Worm (Caenorhabditis elegans) whole organism, L4 larva: ENCODE data around the gene ZK1037.6.

Source experiments
- D1046.2 ChIP-seq: fragments of 200-800 bp; sonication (Bioruptor generic); IDR thresholded peaks from 2 replicates; pipeline ENCODE4 v1.3.6; 2022; ENCODE audit warnings: missing genetic modification characterization, missing compliant biosample characterization
- F37D6.2 ChIP-seq: sonication (generic microtip); optimal IDR thresholded peaks from 2 replicates; lab custom pipeline; 2016; ENCODE audit warnings: mild to moderate bottlenecking, missing genetic modification characterization, missing compliant biosample characterization
- Y105C5A.15 ChIP-seq: fragments of 200-800 bp; sonication (Bioruptor generic); IDR thresholded peaks from 2 replicates; pipeline ENCODE4 v1.3.6; 2022; ENCODE audit warnings: missing genetic modification characterization, missing compliant biosample characterization
- Y5F2A.4 ChIP-seq: fragments of 200-800 bp; sonication (Bioruptor generic); optimal IDR thresholded peaks from 2 replicates; lab custom pipeline; 2018; ENCODE audit warnings: mild to moderate bottlenecking, missing genetic modification characterization, missing compliant biosample characterization
- aha-1 ChIP-seq: fragments of 150-350 bp; peaks from one replicate; lab custom pipeline; 2014; ENCODE audit warnings: missing biosample characterization, missing genetic modification characterization
- aly-2 ChIP-seq: sonication (generic microtip); optimal IDR thresholded peaks from 2 replicates; lab custom pipeline; 2018; ENCODE audit warnings: missing biosample characterization, missing genetic modification characterization
- attf-4 ChIP-seq: sonication (generic microtip); optimal IDR thresholded peaks from 3 replicates; lab custom pipeline; 2017; ENCODE audit warnings: missing biosample characterization, missing genetic modification characterization
- ceh-32 ChIP-seq: sonication (generic microtip); optimal IDR thresholded peaks from 2 replicates; lab custom pipeline; 2016; ENCODE audit warnings: mild to moderate bottlenecking, missing genetic modification characterization, missing compliant biosample characterization; ENCODE audit not compliant: poor library complexity
- ceh-44 ChIP-seq: fragments of 200-800 bp; sonication (Bioruptor generic); IDR thresholded peaks from 2 replicates; pipeline ENCODE4 v1.3.6; 2022; ENCODE audit warnings: missing genetic modification reagents, missing genetic modification characterization, missing compliant biosample characterization
- ceh-82 ChIP-seq: sonication (generic microtip); optimal IDR thresholded peaks from 2 replicates; lab custom pipeline; 2017; ENCODE audit warnings: missing biosample characterization, missing genetic modification characterization
- ces-1 ChIP-seq: fragments of 150-350 bp; sonication (generic microtip); optimal IDR thresholded peaks from 4 replicates; lab custom pipeline; 2014; ENCODE audit warnings: missing biosample characterization, missing genetic modification reagents, missing genetic modification characterization
- daf-16 ChIP-seq, 3 experiments: sonication (generic microtip); optimal IDR thresholded peaks; 2 replicates each; lab custom pipeline; 2016 to 2017; ENCODE audit warnings: missing genetic modification characterization in 3 of 3, missing genetic modification reagents in 3 of 3, mild to moderate bottlenecking in 2 of 3, missing compliant biosample characterization in 2 of 3, missing biosample characterization in 1 of 3, moderate library complexity in 1 of 3
- daf-19 ChIP-seq: fragments of 200-800 bp; sonication (Bioruptor generic); conservative IDR thresholded peaks from 2 replicates; pipeline ENCODE4 v1.3.6; 2022; ENCODE audit warnings: missing genetic modification characterization, missing compliant biosample characterization
- daf-8 ChIP-seq: fragments of 200-800 bp; sonication (Bioruptor generic); IDR thresholded peaks from 2 replicates; pipeline ENCODE4 v1.3.6; 2022; ENCODE audit warnings: missing genetic modification characterization, missing compliant biosample characterization
- duxl-1 ChIP-seq: sonication (generic microtip); optimal IDR thresholded peaks from 2 replicates; lab custom pipeline; 2016; ENCODE audit warnings: mild to moderate bottlenecking, missing genetic modification characterization, moderate library complexity, missing compliant biosample characterization; ENCODE audit not compliant: poor library complexity
- egl-27 ChIP-seq: sonication (generic microtip); optimal IDR thresholded peaks from 3 replicates; lab custom pipeline; 2017; ENCODE audit warnings: missing biosample characterization, missing genetic modification reagents, missing genetic modification characterization
- hif-1 ChIP-seq, 2 experiments: sonication (generic microtip); optimal IDR thresholded peaks; 2 replicates each; lab custom pipeline; 2016 to 2017; ENCODE audit warnings: missing compliant biosample characterization in 2 of 2, missing genetic modification characterization in 2 of 2, missing genetic modification reagents in 2 of 2, missing genotype in 2 of 2, mild to moderate bottlenecking in 1 of 2
- hlh-30 ChIP-seq: sonication (generic microtip); optimal IDR thresholded peaks from 2 replicates; lab custom pipeline; 2017; ENCODE audit warnings: antibody characterized with exemption, mild to moderate bottlenecking, missing genetic modification characterization, missing compliant biosample characterization; ENCODE audit not compliant: insufficient read depth
- hmg-1.1 ChIP-seq: fragments of 200-800 bp; sonication (Bioruptor generic); IDR thresholded peaks from 2 replicates; pipeline ENCODE4 v1.3.6; 2022; ENCODE audit warnings: missing genetic modification reagents, missing genetic modification characterization, missing compliant biosample characterization
- lsy-2 ChIP-seq, 2 experiments: fragments of 150-350 bp in 1 of 2; sonication (generic microtip) in 1 of 2; optimal IDR thresholded peaks; 2 replicates each; lab custom pipeline; 2014 to 2017; ENCODE audit warnings: missing biosample characterization in 2 of 2, missing genetic modification characterization in 2 of 2
- mdt-29 ChIP-seq: fragments of 200-800 bp; sonication (Bioruptor generic); IDR thresholded peaks from 2 replicates; pipeline ENCODE4 v1.3.6; 2022; ENCODE audit warnings: missing genetic modification reagents, missing genetic modification characterization, missing compliant biosample characterization
- nhr-10 ChIP-seq: fragments of 150-350 bp; optimal IDR thresholded peaks from 2 replicates; lab custom pipeline; 2014; ENCODE audit warnings: missing biosample characterization, missing genetic modification characterization
- nhr-111 ChIP-seq: fragments of 200-800 bp; sonication (Bioruptor generic); optimal IDR thresholded peaks from 2 replicates; lab custom pipeline; 2018; ENCODE audit warnings: mild to moderate bottlenecking, missing genetic modification characterization, missing compliant biosample characterization
- nhr-28 ChIP-seq: fragments of 150-350 bp; optimal IDR thresholded peaks from 2 replicates; lab custom pipeline; 2014; ENCODE audit warnings: missing biosample characterization, missing genetic modification characterization
- nhr-41 ChIP-seq: fragments of 200-800 bp; sonication (Bioruptor generic); IDR thresholded peaks from 2 replicates; pipeline ENCODE4 v1.3.6; 2022; ENCODE audit warnings: missing genetic modification reagents, missing genetic modification characterization, missing compliant biosample characterization
- nhr-76 ChIP-seq: fragments of 150-350 bp; optimal IDR thresholded peaks from 2 replicates; lab custom pipeline; 2014; ENCODE audit warnings: missing biosample characterization, missing genetic modification characterization
- pha-4 ChIP-seq, 2 experiments: fragments of 150-350 bp in 1 of 2; fragments of 200-800 bp in 1 of 2; sonication (Bioruptor generic) in 1 of 2; IDR thresholded peaks in 1 of 2; optimal IDR thresholded peaks in 1 of 2; 2 replicates each; pipeline versions ENCODE4 v1.3.6 to Lab custom; 2014 to 2022; ENCODE audit warnings: missing genetic modification characterization in 2 of 2, missing genetic modification reagents in 2 of 2, missing biosample characterization in 1 of 2, missing compliant biosample characterization in 1 of 2
- pqm-1 ChIP-seq: sonication (generic microtip); optimal IDR thresholded peaks from 2 replicates; lab custom pipeline; 2017; ENCODE audit warnings: missing biosample characterization, missing genetic modification characterization
- skn-1 ChIP-seq: fragments of 150-350 bp; optimal IDR thresholded peaks from 2 replicates; lab custom pipeline; 2014; ENCODE audit warnings: missing biosample characterization, missing genetic modification characterization
- snpc-1.2 ChIP-seq: fragments of 200-800 bp; sonication (Bioruptor generic); IDR thresholded peaks from 2 replicates; pipeline ENCODE4 v1.3.6; 2022; ENCODE audit warnings: missing genetic modification reagents, missing genetic modification characterization, missing compliant biosample characterization
- unc-130 ChIP-seq: sonication (generic microtip); optimal IDR thresholded peaks from 2 replicates; lab custom pipeline; 2016; ENCODE audit warnings: missing genetic modification reagents, missing genetic modification characterization, missing compliant biosample characterization
- unc-39 ChIP-seq: sonication (generic microtip); optimal IDR thresholded peaks from 2 replicates; lab custom pipeline; 2017; ENCODE audit warnings: missing biosample characterization, missing genetic modification characterization
- unc-62 ChIP-seq, 3 experiments: fragments of 150-350 bp in 1 of 3; sonication (generic microtip); optimal IDR thresholded peaks in 2 of 3; peaks in 1 of 3; 1 replicate in 1 of 3; 2 replicates in 2 of 3; lab custom pipeline; 2014 to 2017; ENCODE audit warnings: missing biosample characterization in 3 of 3, missing genetic modification characterization in 3 of 3, missing genetic modification reagents in 3 of 3, missing genotype in 1 of 3
- zip-11 ChIP-seq: fragments of 200-800 bp; sonication (Bioruptor generic); IDR thresholded peaks from 2 replicates; pipeline ENCODE4 v1.3.6; 2022; ENCODE audit warnings: missing genetic modification characterization, missing compliant biosample characterization
- zip-2 ChIP-seq: fragments of 150-350 bp; optimal IDR thresholded peaks from 2 replicates; lab custom pipeline; 2014; ENCODE audit warnings: missing biosample characterization, missing genetic modification characterization
- ztf-11 ChIP-seq: fragments of 150-350 bp; optimal IDR thresholded peaks from 2 replicates; lab custom pipeline; 2014; ENCODE audit warnings: missing biosample characterization, missing genetic modification characterization
- ztf-7 ChIP-seq: fragments of 150-350 bp; optimal IDR thresholded peaks from 2 replicates; lab custom pipeline; 2014; ENCODE audit warnings: missing biosample characterization, missing genetic modification characterization

The ZK1037.6 gene

ce11 chrV:15318638-15319037 lies 9.0 kb downstream of the ZK1037.6 start, which contains the start of gene nhr-291 (continued):
- TF ChIP-seq nhr-111 (GFP tag; lab: Kevin White, UChicago) (no peak), attf-4 (tag; lab: Kevin White, UChicago) (no peak), lsy-2 (tag; optimal IDR thresholded peaks at IDR 0.05; lab: Kevin White, UChicago) (no peak), F37D6.2 (tag; lab: Kevin White, UChicago) (no peak), hif-1 (tag; optimal IDR thresholded peaks at IDR 0.05; lab: Kevin White, UChicago) (no peak), ceh-82 (tag; lab: Kevin White, UChicago) (no peak), aly-2 (tag; lab: Kevin White, UChicago) (no peak)

ce11 chrV:15315827-15316527 lies 11.6 kb downstream of the ZK1037.6 start, which contains the start of the genes srt-22 and nhr-246:
Gene srt-22 (minus strand): TSS chrV:15315927.
Gene nhr-246 (plus strand): TSS chrV:15316477.
- TF ChIP-seq daf-16 (GFP tag; optimal IDR thresholded peaks at IDR 0.05; lab: Kevin White, UChicago), result no peak
- TF ChIP-seq daf-16 (tag; optimal IDR thresholded peaks at IDR 0.05; lab: Kevin White, UChicago), result peak; percentile 90
- TF ChIP-seq unc-39, result no peak
- TF ChIP-seq, all 104 proteins: peak for 1

ce11 chrV:15313529-15313928 lies 14.1 kb downstream of the ZK1037.6 start:
- TF ChIP-seq unc-62 (GFP tag; optimal IDR thresholded peaks at IDR 0.05 in 1 of 2; lab: Kevin White, UChicago) (peak in 1 of 2 experiments; percentile 81), unc-62 (tag; optimal IDR thresholded peaks at IDR 0.05; lab: Kevin White, UChicago) (no peak), ztf-7 (tag; lab: Kevin White, UChicago) (no peak), hmg-1.1 (GFP tag; lab: Robert Waterston, UW) (no peak), aha-1 (tag; lab: Kevin White, UChicago) (peak; percentile 69), snpc-1.2 (GFP tag; lab: Robert Waterston, UW) (no peak)

- TF ChIP-seq skn-1 (tag; lab: Kevin White, UChicago) (no peak), nhr-28 (no peak)
Measured at ce11 chrV:15310780-15311179, 16.8 kb downstream of the ZK1037.6 start, which contains the start of gene irld-62. Gene irld-62 (plus strand): TSS chrV:15311080.

ce11 chrV:15309011-15309410 lies 18.6 kb downstream of the ZK1037.6 start, which contains the start of gene srz-10:
Gene srz-10 (minus strand): TSS chrV:15309098.
- TF ChIP-seq pha-4 (GFP tag; IDR thresholded peaks at IDR 0.05; lab: Robert Waterston, UW) (no peak), pha-4 (tag; optimal IDR thresholded peaks at IDR 0.05; lab: Kevin White, UChicago) (no peak), nhr-41 (GFP tag; lab: Robert Waterston, UW) (no peak), Y105C5A.15 (GFP tag; lab: Robert Waterston, UW) (no peak), mdt-29 (GFP tag; lab: Robert Waterston, UW) (no peak), hif-1 (tag; optimal IDR thresholded peaks at IDR 0.05; lab: Kevin White, UChicago) (no peak)

ce11 chrV:15306745-15307144 lies 20.9 kb downstream of the ZK1037.6 start, which contains the start of gene T26H8.4:
Gene T26H8.4 (minus strand): TSS chrV:15306845.
- no peak for TF ChIP-seq aha-1 (tag; lab: Kevin White, UChicago)
- no peak for TF ChIP-seq ces-1 (GFP tag; lab: Kevin White, UChicago)
- no peak for TF ChIP-seq D1046.2 (GFP tag; lab: Robert Waterston, UW)
- no peak for TF ChIP-seq ceh-82 (tag; lab: Kevin White, UChicago)
- no peak for TF ChIP-seq ztf-11 (tag; lab: Kevin White, UChicago)
- TF ChIP-seq nhr-10 (tag; lab: Kevin White, UChicago), result no peak
- no peak for TF ChIP-seq daf-8 (GFP tag; lab: Robert Waterston, UW)
- no peak for TF ChIP-seq egl-27 (tag; lab: Kevin White, UChicago)

ce11 chrV:15305502-15305901 lies 22.1 kb downstream of the ZK1037.6 start, which contains the start of gene T26H8.5:
Gene T26H8.5 (minus strand): TSS chrV:15305602.
- TF ChIP-seq pqm-1, result no peak
- no peak for TF ChIP-seq ceh-32 (tag; lab: Kevin White, UChicago)
- TF ChIP-seq Y5F2A.4, result no peak
- TF ChIP-seq nhr-76 (tag; lab: Kevin White, UChicago), result no peak
- no peak for TF ChIP-seq zip-2
- TF ChIP-seq ceh-44 (GFP tag; lab: Robert Waterston, UW), result no peak
- TF ChIP-seq duxl-1 (tag; lab: Kevin White, UChicago), result no peak
- no peak for TF ChIP-seq daf-19 (GFP tag; lab: Robert Waterston, UW)
- no peak for TF ChIP-seq unc-130
- no peak for TF ChIP-seq hlh-30 (tag; lab: Kevin White, UChicago)
- TF ChIP-seq zip-11 (GFP tag; lab: Robert Waterston, UW), result no peak
